Worm (Caenorhabditis elegans) whole organism, midembryonic: ENCODE measurements around the gene idpb-1.

Experiments
- T22C8.4 ChIP-seq: fragments of 200-800 bp; sonication (Bioruptor generic); IDR thresholded peaks from 2 replicates; pipeline ENCODE4 v1.3.6; 2022; ENCODE audit warnings: missing genetic modification characterization, missing compliant biosample characterization
- cog-1 ChIP-seq: sonication (generic microtip); optimal IDR thresholded peaks from 2 replicates; lab custom pipeline; 2016; ENCODE audit warnings: missing genetic modification characterization, missing compliant biosample characterization
- flt-1 ChIP-seq: fragments of 200-800 bp; sonication (Bioruptor generic); IDR thresholded peaks from 2 replicates; pipeline ENCODE4 v1.3.6; 2022; ENCODE audit warnings: missing genetic modification characterization, missing compliant biosample characterization
- klf-2 ChIP-seq: fragments of 200-800 bp; sonication (Bioruptor generic); conservative IDR thresholded peaks from 2 replicates; pipeline ENCODE4 v1.3.6; 2022; ENCODE audit warnings: missing genetic modification reagents, missing genetic modification characterization, missing compliant biosample characterization
- med-1 ChIP-seq: sonication (generic microtip); optimal IDR thresholded peaks from 2 replicates; lab custom pipeline; 2017; ENCODE audit warnings: missing genetic modification characterization, mild to moderate bottlenecking, missing compliant biosample characterization, antibody characterized with exemption, missing genetic modification reagents; ENCODE audit not compliant: insufficient read depth
- ref-1 ChIP-seq: fragments of 200-800 bp; sonication (Bioruptor generic); conservative IDR thresholded peaks from 2 replicates; pipeline ENCODE4 v1.3.6; 2022; ENCODE audit warnings: missing genetic modification reagents, missing genetic modification characterization, missing compliant biosample characterization
- tab-1 ChIP-seq: fragments of 200-800 bp; sonication (Bioruptor generic); IDR thresholded peaks from 2 replicates; pipeline ENCODE4 v1.3.6; 2022; ENCODE audit warnings: missing genetic modification characterization, missing compliant biosample characterization
- ztf-23 ChIP-seq: fragments of 200-800 bp; sonication (Bioruptor generic); IDR thresholded peaks from 2 replicates; pipeline ENCODE4 v1.3.6; 2022; ENCODE audit warnings: missing genetic modification reagents, missing genetic modification characterization, missing compliant biosample characterization
- ztf-29 ChIP-seq: fragments of 200-800 bp; sonication (Bioruptor generic); IDR thresholded peaks from 2 replicates; pipeline ENCODE4 v1.3.6; 2022; ENCODE audit warnings: missing genetic modification reagents, missing genetic modification characterization, missing compliant biosample characterization

idpb-1 gene

DNA sequence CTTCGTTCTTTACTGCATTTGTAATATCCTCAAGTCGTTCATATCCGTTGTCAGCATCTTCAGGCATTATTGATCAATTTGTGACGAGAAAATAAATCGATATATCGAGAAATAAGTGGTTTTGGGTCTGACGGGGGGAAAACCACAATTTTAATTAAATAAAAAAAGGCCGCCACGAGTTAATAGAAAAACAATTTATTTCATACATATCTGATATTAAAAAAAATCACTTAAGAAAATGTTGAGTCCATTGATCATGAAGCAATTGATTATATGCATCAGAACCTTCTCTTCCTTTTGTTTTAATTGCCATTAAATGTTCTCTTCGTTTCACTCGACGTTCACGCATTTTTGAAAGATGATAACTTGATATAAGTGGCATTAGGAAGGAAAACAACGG is 46.6 kb downstream of the idpb-1 start, which contains the start of gene F58A6.5:
TSS of gene F58A6.5 (minus strand) at position 101 of the 400 bp plus-strand sequence.
- TF ChIP-seq ztf-23 (GFP tag; lab: Robert Waterston, UW) (no peak), med-1 (GFP tag; lab: Kevin White, UChicago) (no peak), tab-1 (GFP tag; lab: Robert Waterston, UW) (no peak), T22C8.4 (GFP tag; lab: Robert Waterston, UW) (no peak), ztf-29 (GFP tag; lab: Robert Waterston, UW) (no peak), klf-2 (GFP tag; lab: Robert Waterston, UW) (no peak), cog-1 (tag; lab: Kevin White, UChicago) (no peak), flt-1 (GFP tag; lab: Robert Waterston, UW) (no peak), ref-1 (no peak)

- TF ChIP-seq med-1 (GFP tag; lab: Kevin White, UChicago) = no peak
- TF ChIP-seq ref-1 = no peak
- TF ChIP-seq flt-1 (GFP tag; lab: Robert Waterston, UW) = no peak
- TF ChIP-seq ztf-29 (GFP tag; lab: Robert Waterston, UW) = no peak
- TF ChIP-seq cog-1 (tag; lab: Kevin White, UChicago) = no peak
- TF ChIP-seq tab-1 (GFP tag; lab: Robert Waterston, UW) = no peak
Observed at ce11 chrII:5150829-5151228, 49.0 kb downstream of the idpb-1 start, which contains the start of gene srb-16. Gene srb-16 (minus strand): TSS chrII:5150929.
